Fruit fly (Drosophila melanogaster) whole organism, embryonic: ENCODE results near the gene CG31549.
A peak's percentile ranks its signal among the peaks of the same experiment; 100 is the strongest.

Experiments
- B-H2 ChIP-seq: fragments of 200-800 bp; sonication (Bioruptor generic); optimal IDR thresholded peaks from 2 replicates; lab custom pipeline; 2018; ENCODE audit warnings: missing biosample characterization, mild to moderate bottlenecking, missing genetic modification characterization
- Blimp-1 ChIP-seq: fragments of 200-800 bp; sonication (Bioruptor generic); optimal IDR thresholded peaks from 3 replicates; lab custom pipeline; 2018; ENCODE audit warnings: missing biosample characterization, missing genetic modification characterization, mild to moderate bottlenecking, moderate library complexity, missing genetic modification reagents
- CG10654 ChIP-seq: fragments of 200-800 bp; sonication (Bioruptor generic); optimal IDR thresholded peaks from 2 replicates; lab custom pipeline; 2016; ENCODE audit warnings: missing biosample characterization, missing genetic modification characterization
- CG11504 ChIP-seq: fragments of 200-800 bp; sonication (Bioruptor generic); optimal IDR thresholded peaks from 3 replicates; lab custom pipeline; 2019; ENCODE audit warnings: missing biosample characterization, mild to moderate bottlenecking, missing genetic modification characterization, moderate library complexity
- CG11723 ChIP-seq: fragments of 200-800 bp; sonication (Bioruptor generic); optimal IDR thresholded peaks from 2 replicates; lab custom pipeline; 2017; ENCODE audit warnings: missing biosample characterization, mild to moderate bottlenecking, missing genetic modification characterization
- CG12299 ChIP-seq: fragments of 200-800 bp; sonication (Bioruptor generic); optimal IDR thresholded peaks from 2 replicates; lab custom pipeline; 2018; ENCODE audit warnings: missing biosample characterization, mild to moderate bottlenecking, missing genetic modification characterization
- CG12659 ChIP-seq: fragments of 200-800 bp; sonication (Bioruptor generic); optimal IDR thresholded peaks from 3 replicates; lab custom pipeline; 2017; ENCODE audit warnings: mild to moderate bottlenecking, missing biosample characterization, missing genetic modification reagents, missing genetic modification characterization
- CG13296 ChIP-seq: fragments of 200-800 bp; sonication (Bioruptor generic); optimal IDR thresholded peaks from 3 replicates; lab custom pipeline; 2018; ENCODE audit warnings: missing biosample characterization, mild to moderate bottlenecking, missing genetic modification characterization
- CG15696 ChIP-seq: fragments of 200-800 bp; sonication (Bioruptor generic); optimal IDR thresholded peaks from 2 replicates; lab custom pipeline; 2019; ENCODE audit warnings: missing biosample characterization, mild to moderate bottlenecking, missing genetic modification characterization, moderate library complexity
- CG17568 ChIP-seq: fragments of 200-800 bp; sonication (Bioruptor generic); optimal IDR thresholded peaks from 2 replicates; lab custom pipeline; 2018; ENCODE audit warnings: missing biosample characterization, mild to moderate bottlenecking, missing genetic modification characterization, moderate library complexity
- CG17802 ChIP-seq: fragments of 200-800 bp; sonication (Bioruptor generic); optimal IDR thresholded peaks from 2 replicates; lab custom pipeline; 2018; ENCODE audit warnings: missing biosample characterization, mild to moderate bottlenecking, missing genetic modification characterization, moderate library complexity
- CG18599 ChIP-seq: fragments of 200-800 bp; sonication (Bioruptor generic); optimal IDR thresholded peaks from 3 replicates; lab custom pipeline; 2017; ENCODE audit warnings: missing biosample characterization, missing genetic modification characterization, mild to moderate bottlenecking, moderate library complexity, missing genetic modification reagents
- CG18619 ChIP-seq: fragments of 200-800 bp; sonication (Bioruptor generic); optimal IDR thresholded peaks from 3 replicates; lab custom pipeline; 2017; ENCODE audit warnings: missing biosample characterization, mild to moderate bottlenecking, missing genetic modification characterization
- CG18764 ChIP-seq: fragments of 200-800 bp; sonication (Bioruptor generic); optimal IDR thresholded peaks from 3 replicates; lab custom pipeline; 2016; ENCODE audit warnings: missing biosample characterization, missing genetic modification characterization
- CG4820 ChIP-seq: fragments of 200-800 bp; sonication (Bioruptor generic); optimal IDR thresholded peaks from 3 replicates; lab custom pipeline; 2016; ENCODE audit warnings: missing biosample characterization, missing genetic modification characterization
- CG6791 ChIP-seq: fragments of 200-800 bp; sonication (Bioruptor generic); IDR thresholded peaks from 3 replicates; pipeline ENCODE4 v1.3.6; 2022; ENCODE audit warnings: missing biosample characterization, missing genetic modification characterization; ENCODE audit not compliant: partially characterized antibody
- Chrac-16 ChIP-seq: fragments of 200-800 bp; sonication (Bioruptor generic); optimal IDR thresholded peaks from 3 replicates; lab custom pipeline; 2016; ENCODE audit warnings: missing biosample characterization, missing genetic modification characterization
- Dbx ChIP-seq: fragments of 200-800 bp; sonication (Bioruptor generic); IDR thresholded peaks from 3 replicates; pipeline ENCODE4 v1.3.6; 2022; ENCODE audit warnings: missing biosample characterization, missing genetic modification characterization
- H15 ChIP-seq: fragments of 200-800 bp; sonication (Bioruptor generic); IDR thresholded peaks from 3 replicates; pipeline ENCODE4 v1.3.6; 2022; ENCODE audit warnings: missing biosample characterization, missing genetic modification characterization
- Kr ChIP-seq: fragments of 200-800 bp; sonication (Bioruptor generic); optimal IDR thresholded peaks from 2 replicates; lab custom pipeline; 2017; ENCODE audit warnings: missing biosample characterization, mild to moderate bottlenecking, missing genetic modification characterization
- Med ChIP-seq: fragments of 200-800 bp; sonication (Bioruptor generic); peaks from one replicate; lab custom pipeline; 2016; ENCODE audit warnings: missing biosample characterization, missing genetic modification characterization, mild to moderate bottlenecking, inconsistent platforms, moderate library complexity
- Mes4 ChIP-seq: fragments of 200-800 bp; sonication (Bioruptor generic); optimal IDR thresholded peaks from 2 replicates; lab custom pipeline; 2016; ENCODE audit warnings: missing biosample characterization, missing genetic modification characterization
- Poxn ChIP-seq: fragments of 200-800 bp; sonication (Bioruptor generic); IDR thresholded peaks from 2 replicates; pipeline ENCODE4 v1.3.6; 2022; ENCODE audit warnings: missing biosample characterization, missing genetic modification characterization
- Sin3A ChIP-seq: fragments of >200 bp; optimal IDR thresholded peaks from 2 replicates; lab custom pipeline; 2018
- Stat92E ChIP-seq, 3 experiments: fragments of >200 bp in 2 of 3; fragments of 200-800 bp in 1 of 3; sonication (Bioruptor generic) in 1 of 3; optimal IDR thresholded peaks; 2 replicates each; lab custom pipeline; 2017 to 2019; ENCODE audit warnings: missing biosample characterization in 3 of 3, missing genetic modification characterization in 3 of 3, mild to moderate bottlenecking in 1 of 3, moderate library complexity in 1 of 3
- YL-1 ChIP-seq: fragments of 200-800 bp; sonication (Bioruptor generic); optimal IDR thresholded peaks from 3 replicates; lab custom pipeline; 2017; ENCODE audit warnings: missing biosample characterization, mild to moderate bottlenecking, missing genetic modification characterization
- abd-A ChIP-seq: fragments of 200-800 bp; sonication (Bioruptor generic); optimal IDR thresholded peaks from 3 replicates; lab custom pipeline; 2019; ENCODE audit warnings: missing biosample characterization, mild to moderate bottlenecking, missing genetic modification characterization, moderate library complexity
- amos ChIP-seq: fragments of 200-800 bp; sonication (Bioruptor generic); IDR thresholded peaks from 2 replicates; pipeline ENCODE4 v1.3.6; 2022; ENCODE audit warnings: missing biosample characterization, missing genetic modification characterization; ENCODE audit not compliant: partially characterized antibody
- bbx ChIP-seq: fragments of 200-800 bp; sonication (Bioruptor generic); IDR thresholded peaks from 2 replicates; pipeline ENCODE4 v1.3.6; 2022; ENCODE audit warnings: missing biosample characterization, missing genetic modification characterization; ENCODE audit not compliant: partially characterized antibody
- croc ChIP-seq: fragments of 200-800 bp; sonication (Bioruptor generic); conservative IDR thresholded peaks from 3 replicates; pipeline ENCODE4 v1.3.6; 2022; ENCODE audit warnings: missing biosample characterization, missing genetic modification characterization
- emc ChIP-seq: fragments of 200-800 bp; sonication (Bioruptor generic); optimal IDR thresholded peaks from 2 replicates; lab custom pipeline; 2016; ENCODE audit warnings: missing biosample characterization, missing genetic modification characterization
- en ChIP-seq: fragments of 200-800 bp; sonication (Bioruptor generic); optimal IDR thresholded peaks from 2 replicates; lab custom pipeline; 2016; ENCODE audit warnings: missing biosample characterization, missing genetic modification characterization
- eyg ChIP-seq: fragments of 200-800 bp; sonication (Bioruptor generic); optimal IDR thresholded peaks from 3 replicates; lab custom pipeline; 2016; ENCODE audit warnings: missing biosample characterization, missing genetic modification characterization
- fru ChIP-seq: fragments of >200 bp; optimal IDR thresholded peaks from 2 replicates; lab custom pipeline; 2017
- her ChIP-seq: fragments of 200-800 bp; sonication (Bioruptor generic); optimal IDR thresholded peaks from 2 replicates; lab custom pipeline; 2016; ENCODE audit warnings: missing biosample characterization, missing genetic modification characterization
- hkb ChIP-seq, 2 experiments: fragments of 200-800 bp in 1 of 2; fragments of >200 bp in 1 of 2; sonication (Bioruptor generic) in 1 of 2; IDR thresholded peaks in 1 of 2; optimal IDR thresholded peaks in 1 of 2; 2 replicates each; pipeline versions ENCODE4 v1.3.6 to Lab custom; 2017 to 2022; ENCODE audit warnings: missing biosample characterization in 1 of 2, missing genetic modification characterization in 1 of 2
- jing ChIP-seq: fragments of 200-800 bp; sonication (Bioruptor generic); optimal IDR thresholded peaks from 2 replicates; lab custom pipeline; 2018; ENCODE audit warnings: missing biosample characterization, mild to moderate bottlenecking, missing genetic modification characterization
- p53 ChIP-seq: fragments of 200-800 bp; sonication (Bioruptor generic); optimal IDR thresholded peaks from 2 replicates; lab custom pipeline; 2016; ENCODE audit warnings: missing biosample characterization, missing genetic modification characterization
- pfk ChIP-seq: fragments of 200-800 bp; sonication (Bioruptor generic); optimal IDR thresholded peaks from 2 replicates; lab custom pipeline; 2018; ENCODE audit warnings: missing biosample characterization, mild to moderate bottlenecking, missing genetic modification characterization, moderate library complexity
- pita ChIP-seq: fragments of 200-800 bp; sonication (Bioruptor generic); optimal IDR thresholded peaks from 2 replicates; lab custom pipeline; 2017; ENCODE audit warnings: missing biosample characterization, mild to moderate bottlenecking, missing genetic modification characterization
- pros ChIP-seq: fragments of 200-800 bp; sonication (Bioruptor generic); optimal IDR thresholded peaks from 3 replicates; lab custom pipeline; 2019; ENCODE audit warnings: missing biosample characterization, mild to moderate bottlenecking, missing genetic modification characterization, moderate library complexity
- ranshi ChIP-seq: fragments of 200-800 bp; sonication (Bioruptor generic); IDR thresholded peaks from 2 replicates; pipeline ENCODE4 v1.3.6; 2022; ENCODE audit warnings: missing biosample characterization, missing genetic modification characterization
- run ChIP-seq: fragments of 200-800 bp; sonication (Bioruptor generic); optimal IDR thresholded peaks from 3 replicates; lab custom pipeline; 2018; ENCODE audit warnings: missing biosample characterization, mild to moderate bottlenecking, missing genetic modification characterization
- sens ChIP-seq: fragments of 200-800 bp; sonication (Bioruptor generic); peaks from one replicate; lab custom pipeline; 2016; ENCODE audit warnings: missing biosample characterization, missing genetic modification characterization
- ssp ChIP-seq: fragments of 200-800 bp; sonication (Bioruptor generic); IDR thresholded peaks from 2 replicates; pipeline ENCODE4 v1.3.6; 2022; ENCODE audit warnings: missing biosample characterization, missing genetic modification characterization
- tna ChIP-seq: fragments of 200-800 bp; sonication (Bioruptor generic); IDR thresholded peaks from 2 replicates; pipeline ENCODE4 v1.3.6; 2022; ENCODE audit warnings: missing biosample characterization, missing genetic modification characterization; ENCODE audit not compliant: partially characterized antibody
- trem ChIP-seq: fragments of 200-800 bp; optimal IDR thresholded peaks from 3 replicates; lab custom pipeline; 2019; ENCODE audit warnings: missing biosample characterization, mild to moderate bottlenecking, missing genetic modification characterization, moderate library complexity
- zen ChIP-seq: fragments of 200-800 bp; sonication (Bioruptor generic); optimal IDR thresholded peaks from 3 replicates; lab custom pipeline; 2018; ENCODE audit warnings: missing biosample characterization, mild to moderate bottlenecking, missing genetic modification characterization, moderate library complexity
- zf30C ChIP-seq: fragments of 200-800 bp; sonication (Bioruptor generic); optimal IDR thresholded peaks from 3 replicates; lab custom pipeline; 2018; ENCODE audit warnings: missing biosample characterization, mild to moderate bottlenecking, missing genetic modification characterization

CG31549 gene

dm6 chr3R:5647705-5648568 lies 15.9 kb downstream of the CG31549 start (continued):
- TF ChIP-seq Mes4 (GFP tag; lab: Kevin White, UChicago) (no peak), Kr (peak; percentile 27), emc (GFP tag; lab: Kevin White, UChicago) (no peak), CG11504 (no peak), H15 (no peak), CG10654 (GFP tag; lab: Kevin White, UChicago) (no peak), CG4820 (GFP tag; lab: Kevin White, UChicago) (no peak), trem (no peak), CG17802 (tag; lab: Kevin White, UChicago) (no peak), Stat92E (GFP tag; optimal IDR thresholded peaks at IDR 0.05; lab: Kevin White, UChicago) (no peak), ranshi (no peak), sens (GFP tag; lab: Kevin White, UChicago) (peak; percentile 19), zf30C (GFP tag; lab: Kevin White, UChicago) (no peak), YL-1 (GFP tag; lab: Kevin White, UChicago) (no peak), croc (GFP tag; lab: Robert Waterston, UW) (no peak), eyg (no peak), Chrac-16 (no peak), hkb (optimal IDR thresholded peaks at IDR 0.05; lab: Kevin White, UChicago) (no peak), hkb (GFP tag; IDR thresholded peaks at IDR 0.05; lab: Robert Waterston, UW) (peak; percentile 11; the same call in 1 of the 2 replicates), en (no peak), zen (peak; percentile 0), CG12659 (GFP tag; lab: Kevin White, UChicago) (no peak), run (tag; lab: Kevin White, UChicago) (no peak), CG17568 (GFP tag; lab: Kevin White, UChicago) (no peak), Sin3A (no peak), CG13296 (GFP tag; lab: Kevin White, UChicago) (no peak), pita (GFP tag; lab: Kevin White, UChicago) (no peak), B-H2 (GFP tag; lab: Kevin White, UChicago) (no peak), Poxn (GFP tag; lab: Robert Waterston, UW) (no peak), her (GFP tag; lab: Kevin White, UChicago) (no peak), CG18764 (GFP tag; lab: Kevin White, UChicago) (no peak), ssp (GFP tag; lab: Robert Waterston, UW) (no peak), CG12299 (tag; lab: Kevin White, UChicago) (no peak), pfk (GFP tag; lab: Kevin White, UChicago) (no peak), Med (GFP tag; lab: Kevin White, UChicago) (peak; percentile 79), jing (no peak), abd-A (tag; lab: Kevin White, UChicago) (no peak), Dbx (GFP tag; lab: Robert Waterston, UW) (no peak), fru (lab: Kevin White, UChicago) (no peak), CG11723 (GFP tag; lab: Kevin White, UChicago) (no peak), amos (no peak), pros (no peak), p53 (GFP tag; lab: Kevin White, UChicago) (no peak), CG18599 (GFP tag; lab: Kevin White, UChicago) (no peak), CG15696 (tag; lab: Kevin White, UChicago) (no peak), bbx (GFP tag; lab: Robert Waterston, UW) (no peak), Blimp-1 (GFP tag; lab: Kevin White, UChicago) (peak; percentile 16), CG6791 (GFP tag; lab: Robert Waterston, UW) (no peak), CG18619 (no peak), tna (no peak)
